Worm (Caenorhabditis elegans) whole organism, L3 larva: ENCODE measurements around the gene npp-19.

Experiments
- R02D3.7 ChIP-seq: fragments of 150-350 bp; optimal IDR thresholded peaks from 2 replicates; lab custom pipeline; 2014; ENCODE audit warnings: missing biosample characterization, missing genetic modification characterization
- ZK546.5 ChIP-seq: sonication (generic microtip); optimal IDR thresholded peaks from 2 replicates; lab custom pipeline; 2017; ENCODE audit warnings: missing biosample characterization, missing genetic modification characterization
- ceh-16 ChIP-seq: sonication (generic microtip); optimal IDR thresholded peaks from 2 replicates; lab custom pipeline; 2017; ENCODE audit warnings: missing biosample characterization, missing genetic modification characterization
- ceh-28 ChIP-seq: fragments of 150-350 bp; optimal IDR thresholded peaks from 2 replicates; lab custom pipeline; 2014; ENCODE audit warnings: missing biosample characterization, missing genetic modification reagents, missing genetic modification characterization
- ceh-82 ChIP-seq: fragments of 150-350 bp; optimal IDR thresholded peaks from 2 replicates; lab custom pipeline; 2014; ENCODE audit warnings: missing biosample characterization, missing genetic modification characterization
- daf-12 ChIP-seq: fragments of 150-350 bp; optimal IDR thresholded peaks from 2 replicates; lab custom pipeline; 2014; ENCODE audit warnings: missing biosample characterization, missing genetic modification reagents, missing genetic modification characterization
- egl-27 ChIP-seq: sonication (generic microtip); optimal IDR thresholded peaks from 4 replicates; lab custom pipeline; 2017; ENCODE audit warnings: missing biosample characterization, missing genetic modification reagents, missing genetic modification characterization
- egl-5 ChIP-seq: fragments of 150-350 bp; optimal IDR thresholded peaks from 2 replicates; lab custom pipeline; 2017; ENCODE audit warnings: missing biosample characterization, missing genetic modification reagents, missing genetic modification characterization, inconsistent platforms
- elt-1 ChIP-seq: fragments of 150-350 bp; optimal IDR thresholded peaks from 2 replicates; lab custom pipeline; 2014; ENCODE audit warnings: missing biosample characterization, missing genetic modification characterization
- elt-2 ChIP-seq: sonication (generic microtip); optimal IDR thresholded peaks from 2 replicates; lab custom pipeline; 2016; ENCODE audit warnings: missing genetic modification reagents, mild to moderate bottlenecking, missing genetic modification characterization, missing compliant biosample characterization
- eor-1 ChIP-seq, 2 experiments: fragments of 150-350 bp; optimal IDR thresholded peaks; 2 replicates each; lab custom pipeline; 2014 to 2018; ENCODE audit warnings: missing biosample characterization in 2 of 2, missing genetic modification characterization in 2 of 2
- fkh-2 ChIP-seq: fragments of 150-350 bp; optimal IDR thresholded peaks from 2 replicates; lab custom pipeline; 2014; ENCODE audit warnings: missing biosample characterization, missing genetic modification reagents, missing genetic modification characterization
- fos-1 ChIP-seq: fragments of 150-350 bp; optimal IDR thresholded peaks from 2 replicates; lab custom pipeline; 2014; ENCODE audit warnings: missing biosample characterization, missing genetic modification characterization
- hmg-11 ChIP-seq: sonication (generic microtip); optimal IDR thresholded peaks from 2 replicates; lab custom pipeline; 2016; ENCODE audit warnings: missing genetic modification characterization, missing compliant biosample characterization
- jun-1 ChIP-seq: fragments of 150-350 bp; optimal IDR thresholded peaks from 2 replicates; lab custom pipeline; 2014; ENCODE audit warnings: missing biosample characterization, missing genetic modification reagents, missing genetic modification characterization
- lin-15B ChIP-seq: fragments of 150-350 bp; optimal IDR thresholded peaks from 2 replicates; lab custom pipeline; 2014; ENCODE audit warnings: missing biosample characterization, missing genetic modification characterization
- lin-39 ChIP-seq: fragments of 150-350 bp; optimal IDR thresholded peaks from 2 replicates; lab custom pipeline; 2018; ENCODE audit warnings: missing biosample characterization, missing genetic modification reagents, missing genetic modification characterization
- lsy-12 ChIP-seq: sonication (generic microtip); optimal IDR thresholded peaks from 2 replicates; lab custom pipeline; 2016; ENCODE audit warnings: mild to moderate bottlenecking, missing genetic modification characterization, missing compliant biosample characterization
- mml-1 ChIP-seq: fragments of 150-350 bp; sonication (generic microtip); optimal IDR thresholded peaks from 3 replicates; lab custom pipeline; 2014; ENCODE audit warnings: missing biosample characterization, missing genetic modification characterization
- nfya-1 ChIP-seq: sonication (generic microtip); optimal IDR thresholded peaks from 2 replicates; lab custom pipeline; 2017; ENCODE audit warnings: missing genetic modification characterization, mild to moderate bottlenecking, missing compliant biosample characterization, antibody characterized with exemption, moderate library complexity; ENCODE audit not compliant: insufficient read depth
- nhr-11 ChIP-seq: fragments of 150-350 bp; optimal IDR thresholded peaks from 2 replicates; lab custom pipeline; 2014; ENCODE audit warnings: missing biosample characterization, missing genetic modification characterization
- nhr-23 ChIP-seq: fragments of 150-350 bp; optimal IDR thresholded peaks from 2 replicates; lab custom pipeline; 2014; ENCODE audit warnings: missing biosample characterization, missing genetic modification reagents, missing genetic modification characterization
- nhr-237 ChIP-seq: fragments of 150-350 bp; optimal IDR thresholded peaks from 2 replicates; lab custom pipeline; 2014; ENCODE audit warnings: missing biosample characterization, missing genetic modification characterization
- nhr-25 ChIP-seq: sonication (generic microtip); optimal IDR thresholded peaks from 2 replicates; lab custom pipeline; 2017; ENCODE audit warnings: missing biosample characterization, missing genetic modification characterization
- nhr-28 ChIP-seq: fragments of 150-350 bp; optimal IDR thresholded peaks from 2 replicates; lab custom pipeline; 2014; ENCODE audit warnings: missing biosample characterization, missing genetic modification characterization
- nhr-43 ChIP-seq: sonication (generic microtip); optimal IDR thresholded peaks from 2 replicates; lab custom pipeline; 2016; ENCODE audit warnings: mild to moderate bottlenecking, missing genetic modification characterization, missing compliant biosample characterization; ENCODE audit not compliant: poor library complexity, severe bottlenecking
- nhr-76 ChIP-seq: fragments of 150-350 bp; sonication (generic microtip); optimal IDR thresholded peaks from 5 replicates; lab custom pipeline; 2014; ENCODE audit warnings: missing biosample characterization, missing genetic modification characterization
- nhr-77 ChIP-seq: fragments of 150-350 bp; optimal IDR thresholded peaks from 2 replicates; lab custom pipeline; 2014; ENCODE audit warnings: missing biosample characterization, missing genetic modification characterization
- pha-4 ChIP-seq: fragments of 150-350 bp; optimal IDR thresholded peaks from 2 replicates; lab custom pipeline; 2014; ENCODE audit warnings: missing biosample characterization, missing genetic modification reagents, missing genetic modification characterization
- skn-1 ChIP-seq: fragments of 150-350 bp; optimal IDR thresholded peaks from 2 replicates; lab custom pipeline; 2014; ENCODE audit warnings: missing biosample characterization, missing genetic modification characterization
- snpc-4 ChIP-seq: fragments of 150-350 bp; optimal IDR thresholded peaks from 2 replicates; lab custom pipeline; 2014; ENCODE audit warnings: missing biosample characterization, missing genetic modification characterization
- unc-62 ChIP-seq: fragments of 150-350 bp; sonication (generic microtip); optimal IDR thresholded peaks from 4 replicates; lab custom pipeline; 2014; ENCODE audit warnings: missing biosample characterization, missing genetic modification reagents, missing genetic modification characterization
- zag-1 ChIP-seq: fragments of 150-350 bp; optimal IDR thresholded peaks from 2 replicates; lab custom pipeline; 2014; ENCODE audit warnings: missing biosample characterization, missing genetic modification characterization
- ztf-11 ChIP-seq: fragments of 150-350 bp; optimal IDR thresholded peaks from 2 replicates; lab custom pipeline; 2014; ENCODE audit warnings: missing biosample characterization, missing genetic modification characterization
- ztf-4 ChIP-seq: fragments of 150-350 bp; optimal IDR thresholded peaks from 2 replicates; lab custom pipeline; 2014; ENCODE audit warnings: missing biosample characterization, missing genetic modification characterization

npp-19 gene

DNA sequence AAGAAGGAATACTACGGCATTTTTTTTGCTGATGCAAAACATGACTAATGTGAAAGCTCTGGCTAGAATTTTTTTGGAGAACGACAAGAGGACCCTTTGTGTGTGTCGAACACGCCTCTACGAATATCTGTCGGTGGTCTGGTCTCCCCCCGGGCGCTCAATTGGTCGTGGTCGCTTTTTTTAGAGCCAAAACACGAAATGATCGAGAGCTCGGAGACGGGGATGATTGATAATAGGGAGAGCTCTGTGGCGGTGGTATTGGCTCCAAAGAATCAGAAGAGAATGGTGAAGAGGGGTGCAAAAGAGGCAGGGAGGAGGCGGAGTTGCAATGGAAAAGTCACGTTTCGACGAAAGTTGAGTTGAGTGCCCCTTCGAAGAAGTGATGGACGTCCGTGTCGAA is 31.3 kb upstream of the npp-19 start:
- TF ChIP-seq skn-1 (tag; lab: Kevin White, UChicago) (no peak), nhr-77 (tag; lab: Kevin White, UChicago) (no peak), nhr-237 (tag; lab: Kevin White, UChicago) (no peak), lin-39 (tag; lab: Kevin White, UChicago) (peak; percentile 84), nfya-1 (tag; lab: Kevin White, UChicago) (peak; percentile 24), ceh-28 (tag; lab: Kevin White, UChicago) (no peak), daf-12 (no peak)

DNA sequence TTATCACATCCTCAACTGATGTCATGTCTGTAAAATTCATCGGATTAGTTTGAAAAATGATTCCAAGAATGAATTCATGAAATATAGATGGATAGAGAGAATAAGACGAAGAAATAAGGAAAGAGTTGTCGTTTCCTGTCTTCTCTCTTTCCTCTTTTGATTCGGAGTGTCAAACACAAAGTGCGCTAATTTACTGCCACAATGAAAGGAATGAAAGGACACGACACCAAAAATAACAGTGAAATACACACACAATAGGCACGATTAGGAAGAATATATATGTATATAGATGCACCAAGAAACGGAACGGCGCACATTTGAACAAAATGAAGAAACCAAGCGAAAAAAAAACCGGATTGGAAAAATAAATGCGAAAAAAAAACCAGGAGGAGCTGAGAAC is 30.8 kb upstream of the npp-19 start, which contains the start of gene VM106R.1:
TSS of gene VM106R.1 (minus strand) at position 101 of the 400 bp plus-strand sequence.
- TF ChIP-seq eor-1 (tag; optimal IDR thresholded peaks at IDR 0.05; lab: Kevin White, UChicago), result no peak
- TF ChIP-seq nhr-11, result no peak
- no peak for TF ChIP-seq lsy-12 (tag; lab: Kevin White, UChicago)
- no peak for TF ChIP-seq nhr-77 (tag; lab: Kevin White, UChicago)
- TF ChIP-seq pha-4, result no peak
- TF ChIP-seq egl-5, result no peak
- TF ChIP-seq nhr-76 (tag; lab: Kevin White, UChicago), result no peak
- no peak for TF ChIP-seq elt-2 (tag; lab: Kevin White, UChicago)
- TF ChIP-seq lin-39 (tag; lab: Kevin White, UChicago), result no peak
- TF ChIP-seq nfya-1 (tag; lab: Kevin White, UChicago), result no peak
- no peak for TF ChIP-seq nhr-28
- no peak for TF ChIP-seq hmg-11 (tag; lab: Kevin White, UChicago)
- TF ChIP-seq ztf-4 (tag; lab: Kevin White, UChicago), result no peak
- TF ChIP-seq fos-1, result no peak
- TF ChIP-seq ceh-82 (tag; lab: Kevin White, UChicago), result no peak
- TF ChIP-seq egl-27 (tag; lab: Kevin White, UChicago), result no peak
- TF ChIP-seq, all 47 proteins: peak for 0

DNA sequence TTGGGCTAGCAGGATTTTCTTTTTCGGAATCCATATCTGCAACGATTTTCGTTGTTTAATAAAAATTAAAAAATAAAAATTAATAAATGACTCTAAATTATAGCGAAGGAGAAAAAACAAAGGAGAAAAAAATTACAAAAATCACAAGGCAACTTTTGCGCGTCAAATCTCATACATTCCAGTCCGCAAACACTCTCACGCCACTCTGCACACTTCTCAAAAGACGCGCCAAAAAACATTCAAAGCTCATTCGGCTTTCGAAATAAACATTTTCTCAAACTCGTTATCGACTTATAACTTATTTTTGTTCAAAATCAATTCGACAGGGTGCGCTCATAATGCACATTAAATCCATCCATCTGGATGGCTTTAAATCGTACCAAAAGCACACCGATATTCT is 25.8 kb upstream of the npp-19 start, which contains the start of the genes R06F6.12 and mix-1:
TSS of gene R06F6.12 (minus strand) at position 36 of the 400 bp plus-strand sequence.
TSS of gene mix-1 (plus strand) at position 201 of the 400 bp plus-strand sequence.
- TF ChIP-seq lin-15B (tag; lab: Kevin White, UChicago) (peak; percentile 58), nhr-25 (tag; lab: Kevin White, UChicago) (no peak), zag-1 (no peak), mml-1 (tag; lab: Kevin White, UChicago) (no peak), pha-4 (peak; percentile 74), nfya-1 (tag; lab: Kevin White, UChicago) (peak; percentile 75), elt-2 (tag; lab: Kevin White, UChicago) (peak; percentile 8), nhr-43 (tag; lab: Kevin White, UChicago) (peak; percentile 62), R02D3.7 (tag; lab: Kevin White, UChicago) (peak; percentile 7), nhr-23 (tag; lab: Kevin White, UChicago) (peak; percentile 51), unc-62 (GFP tag; lab: Kevin White, UChicago) (no peak), hmg-11 (tag; lab: Kevin White, UChicago) (peak; percentile 75), fkh-2 (tag; lab: Kevin White, UChicago) (no peak)

DNA sequence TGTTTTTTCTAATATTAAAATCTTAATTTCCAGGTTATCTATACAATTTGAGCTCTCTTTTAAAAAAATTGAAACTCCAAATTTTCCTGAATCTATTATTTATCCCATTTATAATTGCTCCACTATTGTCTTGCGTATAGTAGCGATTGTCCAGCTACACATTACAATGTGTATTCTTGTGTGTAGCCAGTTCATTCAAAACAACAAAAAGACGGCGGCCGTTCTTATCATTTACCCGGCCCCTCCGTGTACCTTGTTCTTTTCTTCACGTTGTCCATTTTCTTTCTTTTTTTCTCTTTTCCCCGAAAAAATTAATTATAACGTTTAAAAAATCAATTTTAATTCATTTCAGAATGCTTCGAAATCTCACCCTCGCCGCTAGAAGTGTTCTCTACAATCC is 22.4 kb upstream of the npp-19 start, which contains the start of gene ech-4:
TSS of gene ech-4 (plus strand) at position 353 of the 400 bp plus-strand sequence.
- TF ChIP-seq pha-4, result peak; percentile 11
- no peak for TF ChIP-seq daf-12
- no peak for TF ChIP-seq nhr-76 (tag; lab: Kevin White, UChicago)
- peak; percentile 47 for TF ChIP-seq elt-2 (tag; lab: Kevin White, UChicago)
- TF ChIP-seq jun-1 (tag; lab: Kevin White, UChicago), result peak; percentile 3
- no peak for TF ChIP-seq egl-27 (tag; lab: Kevin White, UChicago)
- TF ChIP-seq mml-1 (tag; lab: Kevin White, UChicago), result no peak

DNA sequence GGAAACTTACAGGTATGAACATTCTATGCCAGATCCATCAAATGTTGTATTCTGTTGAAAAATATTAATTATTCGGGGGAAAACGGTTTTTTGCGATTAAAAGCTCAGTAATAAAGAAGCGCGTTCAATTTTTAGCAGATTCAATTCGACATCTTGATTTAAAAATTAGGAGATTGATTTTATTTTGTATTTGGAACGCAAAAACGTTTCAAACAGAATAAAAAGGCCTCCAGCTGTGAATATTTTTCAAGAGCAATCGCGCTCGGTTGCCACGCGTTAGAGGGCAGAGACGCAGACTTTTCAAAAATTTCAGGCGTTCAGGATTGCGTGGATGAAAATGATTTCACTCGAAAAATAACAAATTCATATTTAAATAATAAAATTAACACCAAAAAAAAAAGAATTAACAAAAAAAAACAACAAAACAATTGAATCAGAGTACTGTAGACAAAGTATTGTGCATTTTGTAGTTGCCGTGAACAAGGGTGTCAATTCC is 21.7 kb upstream of the npp-19 start, which contains the start of gene R06F6.8:
TSS of gene R06F6.8 (minus strand) at position 51 of the 496 bp plus-strand sequence.
- TF ChIP-seq ztf-11 (tag; lab: Kevin White, UChicago) (no peak), egl-5 (no peak), zag-1 (no peak), snpc-4 (tag; lab: Kevin White, UChicago) (peak; percentile 20), nfya-1 (tag; lab: Kevin White, UChicago) (peak; percentile 47), lin-39 (tag; lab: Kevin White, UChicago) (peak; percentile 19), lin-15B (tag; lab: Kevin White, UChicago) (peak; percentile 50), ztf-4 (tag; lab: Kevin White, UChicago) (no peak), pha-4 (peak; percentile 32), ZK546.5 (tag; lab: Kevin White, UChicago) (no peak), ceh-16 (tag; lab: Kevin White, UChicago) (no peak), elt-1 (tag; lab: Kevin White, UChicago) (no peak)
- TF ChIP-seq, all 47 proteins: peak for 5
